Worm (Caenorhabditis elegans): Measurements from ENCODE around the gene B0334.13.

B0334.13 gene

DNA sequence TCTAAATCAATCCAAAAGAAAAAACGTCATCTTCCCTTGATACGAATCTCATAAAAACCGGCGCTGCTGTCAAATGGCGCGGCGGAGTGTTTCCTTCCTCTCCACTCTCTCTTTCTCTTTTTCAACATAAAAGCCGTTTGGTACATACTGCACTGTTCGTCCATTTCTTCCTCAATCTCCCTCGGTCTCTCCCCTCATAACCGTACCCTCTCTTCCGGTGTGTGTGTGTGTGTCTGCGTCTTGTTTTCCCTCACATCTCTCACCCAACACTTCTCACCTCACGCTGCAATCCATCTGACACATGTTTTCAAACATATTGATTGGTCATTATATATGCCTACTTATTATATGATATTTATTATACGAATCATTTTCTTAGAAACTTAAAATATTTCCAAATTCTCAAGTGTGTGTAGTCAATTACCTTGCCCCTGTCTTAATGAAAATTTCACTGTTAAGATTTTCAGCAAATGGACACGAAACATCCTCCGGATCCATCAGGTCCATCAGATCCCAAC is 23.6 kb upstream of the B0334.13 start, which contains the start of the genes aars-1 and rga-1 (continued):
- TF ChIP-seq ztf-18 (tag; optimal IDR thresholded peaks at IDR 0.05) (peak; percentile 74), Y79H2A.3 (GFP tag; conservative IDR thresholded peaks at IDR 0.05) (no peak), cebp-1 (GFP tag; IDR thresholded peaks at IDR 0.05) (no peak), cebp-1 (tag; optimal IDR thresholded peaks at IDR 0.05) (peak; percentile 59), ceh-40 (GFP tag; IDR thresholded peaks at IDR 0.05) (no peak), atf-7 (tag; optimal IDR thresholded peaks at IDR 0.05) (peak; percentile 41), efl-1 (GFP tag; optimal IDR thresholded peaks at IDR 0.05) (no peak), him-1 (tag; optimal IDR thresholded peaks at IDR 0.05) (no peak), mxl-1 (tag; optimal IDR thresholded peaks at IDR 0.05) (no peak), ceh-58 (GFP tag; IDR thresholded peaks at IDR 0.05) (no peak), Y53G8AR.9 (GFP tag; conservative IDR thresholded peaks at IDR 0.05) (no peak), pbrm-1 (GFP tag; IDR thresholded peaks at IDR 0.05) (0 out of 2 replicates have a peak, but pooled peaks have one; percentile 33), attf-6 (GFP tag; IDR thresholded peaks at IDR 0.05) (no peak), lag-1 (GFP tag; IDR thresholded peaks at IDR 0.05) (no peak), madf-3 (GFP tag; IDR thresholded peaks at IDR 0.05) (no peak), nhr-179 (tag; optimal IDR thresholded peaks at IDR 0.05) (no peak), C17E4.6 (GFP tag; IDR thresholded peaks at IDR 0.05) (no peak), B0336.3 (GFP tag; IDR thresholded peaks at IDR 0.05) (peak; percentile 52; the same call in 1 of the 2 replicates), hsf-1 (GFP tag; IDR thresholded peaks at IDR 0.05) (no peak), ztf-22 (GFP tag; optimal IDR thresholded peaks at IDR 0.05) (peak; percentile 39), Y53F4B.3 (GFP tag; IDR thresholded peaks at IDR 0.05) (no peak), lir-1 (GFP tag; conservative IDR thresholded peaks at IDR 0.05) (no peak; the same call in 1 of the 2 replicates), K12H6.12 (tag; optimal IDR thresholded peaks at IDR 0.05) (peak; percentile 4), xnd-1 (tag; optimal IDR thresholded peaks at IDR 0.05) (no peak), F49E8.2 (tag; optimal IDR thresholded peaks at IDR 0.05; ENCODE audit: insufficient read depth) (no peak), rpc-1 (optimal IDR thresholded peaks at IDR 0.05) (no peak), rpc-1 (tag; optimal IDR thresholded peaks at IDR 0.05) (no peak), snpc-3.4 (tag; optimal IDR thresholded peaks at IDR 0.05) (no peak), ztf-6 (GFP tag; IDR thresholded peaks at IDR 0.05) (no peak), lsl-1 (GFP tag; optimal IDR thresholded peaks at IDR 0.05) (no peak), hmg-20 (GFP tag; IDR thresholded peaks at IDR 0.05) (no peak), lin-40 (tag; optimal IDR thresholded peaks at IDR 0.05) (peak; percentile 34), lin-26 (GFP tag; IDR thresholded peaks at IDR 0.05) (0 out of 2 replicates have a peak, but pooled peaks have one; percentile 36), chd-7 (tag; optimal IDR thresholded peaks at IDR 0.05) (peak; percentile 30), zfh-2 (GFP tag; conservative IDR thresholded peaks at IDR 0.05) (peak; percentile 86), lsy-27 (tag; optimal IDR thresholded peaks at IDR 0.05; ENCODE audit: borderline replicate concordance, insufficient read depth) (no peak), ZK185.1 (tag; optimal IDR thresholded peaks at IDR 0.05; ENCODE audit: poor library complexity, severe bottlenecking) (peak; percentile 45), F23B12.7 (tag; optimal IDR thresholded peaks at IDR 0.05; ENCODE audit: insufficient read depth) (no peak), zim-3 (tag; optimal IDR thresholded peaks at IDR 0.05) (no peak), Y95B8A.8 (GFP tag; IDR thresholded peaks at IDR 0.05) (no peak), tlf-1 (GFP tag; optimal IDR thresholded peaks at IDR 0.05) (no peak), egrh-3 (GFP tag; IDR thresholded peaks at IDR 0.05) (no peak), F57A8.1 (GFP tag; optimal IDR thresholded peaks at IDR 0.05) (no peak), nhr-80 (tag; optimal IDR thresholded peaks at IDR 0.05) (peak; percentile 96), T07F8.4 (tag; optimal IDR thresholded peaks at IDR 0.05) (no peak), ets-4 (GFP tag; optimal IDR thresholded peaks at IDR 0.05) (peak; percentile 58), nhr-90 (tag; optimal IDR thresholded peaks at IDR 0.05) (no peak)
